Fruit fly (Drosophila melanogaster) whole organism, wandering third instar larva: ENCODE data around the gene Rab14.

Experiments used
- Mio ChIP-seq: sonication (Bioruptor generic); optimal IDR thresholded peaks from 2 replicates; lab custom pipeline; 2016; ENCODE audit warnings: missing biosample characterization, missing genetic modification characterization
- Vsx2 ChIP-seq: fragments of 200-300, 225-300 bp; sonication (Bioruptor generic); optimal IDR thresholded peaks from 2 replicates; lab custom pipeline; 2018; ENCODE audit warnings: missing biosample characterization, missing genetic modification characterization; ENCODE audit not compliant: partially characterized antibody
- dsf ChIP-seq: sonication (Bioruptor generic); optimal IDR thresholded peaks from 2 replicates; lab custom pipeline; 2016; ENCODE audit warnings: missing biosample characterization, missing genetic modification characterization, borderline replicate concordance
- ey ChIP-seq: fragments of 200-800 bp; sonication (Bioruptor generic); optimal IDR thresholded peaks from 2 replicates; lab custom pipeline; 2016; ENCODE audit warnings: missing biosample characterization, missing genetic modification characterization
- foxo ChIP-seq, 2 experiments: fragments of 200-800 bp; sonication (Bioruptor generic); optimal IDR thresholded peaks; 2 replicates in 1 of 2; 3 replicates in 1 of 2; lab custom pipeline; 2016 to 2017; ENCODE audit warnings: missing biosample characterization in 2 of 2, missing genetic modification characterization in 2 of 2
- fru ChIP-seq: fragments of 200-800 bp; sonication (Bioruptor generic); optimal IDR thresholded peaks from 3 replicates; lab custom pipeline; 2016; ENCODE audit warnings: missing biosample characterization, mild to moderate bottlenecking, missing genetic modification characterization
- h ChIP-seq: fragments of 200-800 bp; sonication (Bioruptor generic); optimal IDR thresholded peaks from 3 replicates; lab custom pipeline; 2016; ENCODE audit warnings: missing biosample characterization, mild to moderate bottlenecking, missing genetic modification characterization

dm6 chr2L:14336311-14336836 lies 18.6 kb upstream of the Rab14 start:
- TF ChIP-seq Vsx2 (GFP tag; lab: Kevin White, UChicago) (no peak), Mio (GFP tag; lab: Kevin White, UChicago) (no peak), ey (no peak), dsf (GFP tag; lab: Kevin White, UChicago) (no peak), h (no peak), fru (GFP tag; lab: Kevin White, UChicago) (no peak), foxo (GFP tag; optimal IDR thresholded peaks at IDR 0.05; lab: Kevin White, UChicago) (no peak)
